Fruit fly (Drosophila melanogaster) whole organism, prepupa: ENCODE measurements around the gene Prp40.
A peak's percentile ranks its signal among the peaks of the same experiment; 100 is the strongest.

Experiments used
- Blimp-1 ChIP-seq: fragments of 200-800 bp; sonication (Bioruptor generic); optimal IDR thresholded peaks from 3 replicates; lab custom pipeline; 2017; ENCODE audit warnings: missing biosample characterization, missing genetic modification characterization, mild to moderate bottlenecking, moderate library complexity, missing genetic modification reagents
- CG10631 ChIP-seq: fragments of 200-800 bp; sonication (Bioruptor generic); optimal IDR thresholded peaks from 2 replicates; lab custom pipeline; 2016; ENCODE audit warnings: missing biosample characterization, missing genetic modification characterization
- CG11294 ChIP-seq: fragments of 200-800 bp; sonication (Bioruptor generic); IDR thresholded peaks from 2 replicates; pipeline ENCODE4 v1.3.6; 2022; ENCODE audit warnings: missing biosample characterization, missing genetic modification characterization
- CG11762 ChIP-seq: fragments of 200-800 bp; sonication (Bioruptor generic); optimal IDR thresholded peaks from 3 replicates; lab custom pipeline; 2016; ENCODE audit warnings: missing biosample characterization, missing genetic modification characterization; ENCODE audit not compliant: insufficient read depth
- CG11902 ChIP-seq: fragments of 200-800 bp; sonication (Bioruptor generic); optimal IDR thresholded peaks from 3 replicates; lab custom pipeline; 2016; ENCODE audit warnings: missing biosample characterization, missing genetic modification characterization
- CG15336 ChIP-seq: fragments of 200-800 bp; sonication (Bioruptor generic); IDR thresholded peaks from 2 replicates; pipeline ENCODE4 v1.3.6; 2022; ENCODE audit warnings: missing biosample characterization, missing genetic modification characterization
- CG1621 ChIP-seq: fragments of 200-800 bp; sonication (Bioruptor generic); optimal IDR thresholded peaks from 3 replicates; lab custom pipeline; 2018; ENCODE audit warnings: missing biosample characterization, mild to moderate bottlenecking, missing genetic modification characterization
- CG16779 ChIP-seq: fragments of 200-800 bp; sonication (Bioruptor generic); optimal IDR thresholded peaks from 3 replicates; lab custom pipeline; 2017; ENCODE audit warnings: missing biosample characterization, mild to moderate bottlenecking, missing genetic modification characterization
- CG3032 ChIP-seq: fragments of 200-800 bp; optimal IDR thresholded peaks from 2 replicates; lab custom pipeline; 2019; ENCODE audit warnings: missing biosample characterization, mild to moderate bottlenecking, missing genetic modification characterization, moderate library complexity
- CG32006 ChIP-seq: fragments of 200-800 bp; sonication (Bioruptor generic); optimal IDR thresholded peaks from 3 replicates; lab custom pipeline; 2017; ENCODE audit warnings: missing biosample characterization, mild to moderate bottlenecking, missing genetic modification characterization
- CG3919 ChIP-seq: fragments of 200-800 bp; sonication (Bioruptor generic); optimal IDR thresholded peaks from 3 replicates; lab custom pipeline; 2016; ENCODE audit warnings: missing biosample characterization, missing genetic modification characterization
- CG6163 ChIP-seq: fragments of 200-800 bp; sonication (Bioruptor generic); IDR thresholded peaks from 3 replicates; pipeline ENCODE4 v1.3.6; 2022; ENCODE audit warnings: missing biosample characterization, missing genetic modification characterization
- CG6276 ChIP-seq: fragments of 200-800 bp; sonication (Bioruptor generic); optimal IDR thresholded peaks from 2 replicates; lab custom pipeline; 2017; ENCODE audit warnings: missing biosample characterization, mild to moderate bottlenecking, missing genetic modification characterization
- CG6792 ChIP-seq: fragments of 200-800 bp; sonication (Bioruptor generic); optimal IDR thresholded peaks from 3 replicates; lab custom pipeline; 2016; ENCODE audit warnings: missing biosample characterization, missing genetic modification characterization
- CG6808 ChIP-seq: fragments of 200-800 bp; sonication (Bioruptor generic); optimal IDR thresholded peaks from 3 replicates; lab custom pipeline; 2017; ENCODE audit warnings: missing biosample characterization, missing genetic modification characterization, mild to moderate bottlenecking, moderate library complexity, missing genetic modification reagents
- CG6854 ChIP-seq: fragments of 200-800 bp; sonication (Bioruptor generic); optimal IDR thresholded peaks from 2 replicates; lab custom pipeline; 2017; ENCODE audit warnings: missing biosample characterization, mild to moderate bottlenecking, missing genetic modification characterization
- CG7368 ChIP-seq: fragments of 200-800 bp; sonication (Bioruptor generic); optimal IDR thresholded peaks from 3 replicates; lab custom pipeline; 2016; ENCODE audit warnings: missing biosample characterization, missing genetic modification characterization
- CG8119 ChIP-seq: fragments of 200-800 bp; sonication (Bioruptor generic); IDR thresholded peaks from 3 replicates; pipeline ENCODE4 v1.3.6; 2022; ENCODE audit warnings: missing biosample characterization, missing genetic modification characterization
- CG8319 ChIP-seq: fragments of 200-800 bp; sonication (Bioruptor generic); optimal IDR thresholded peaks from 3 replicates; lab custom pipeline; 2016; ENCODE audit warnings: missing biosample characterization, missing genetic modification characterization
- CG8632 ChIP-seq: fragments of 200-800 bp; sonication (Bioruptor generic); optimal IDR thresholded peaks from 3 replicates; lab custom pipeline; 2016; ENCODE audit warnings: missing biosample characterization, missing genetic modification characterization
- CG9139 ChIP-seq: fragments of 200-800 bp; sonication (Bioruptor generic); optimal IDR thresholded peaks from 3 replicates; lab custom pipeline; 2017; ENCODE audit warnings: missing biosample characterization, mild to moderate bottlenecking, missing genetic modification characterization
- Eip78C ChIP-seq: fragments of 200-800 bp; sonication (Bioruptor generic); peaks from one replicate; lab custom pipeline; 2016; ENCODE audit warnings: missing biosample characterization, missing genetic modification characterization
- Eip93F ChIP-seq: fragments of 200-800 bp; sonication (Bioruptor generic); optimal IDR thresholded peaks from 2 replicates; lab custom pipeline; 2016; ENCODE audit warnings: missing biosample characterization, mild to moderate bottlenecking, missing genetic modification characterization
- Ets21C ChIP-seq: fragments of 200-800 bp; sonication (Bioruptor generic); optimal IDR thresholded peaks from 3 replicates; lab custom pipeline; 2016; ENCODE audit warnings: missing biosample characterization, missing genetic modification characterization
- Ets96B ChIP-seq: fragments of 200-800 bp; optimal IDR thresholded peaks from 2 replicates; lab custom pipeline; 2019; ENCODE audit warnings: missing biosample characterization, mild to moderate bottlenecking, missing genetic modification characterization, moderate library complexity
- Gug ChIP-seq: fragments of 200-800 bp; sonication (Bioruptor generic); IDR thresholded peaks from 2 replicates; pipeline ENCODE4 v1.3.6; 2022; ENCODE audit warnings: missing biosample characterization, missing genetic modification characterization
- Hr39 ChIP-seq: fragments of 200-800 bp; sonication (Bioruptor generic); optimal IDR thresholded peaks from 2 replicates; lab custom pipeline; 2016; ENCODE audit warnings: missing biosample characterization, missing genetic modification characterization
- Hr4 ChIP-seq: fragments of 200-800 bp; sonication (Bioruptor generic); optimal IDR thresholded peaks from 3 replicates; lab custom pipeline; 2016; ENCODE audit warnings: missing biosample characterization, missing genetic modification characterization
- Lpt ChIP-seq: fragments of 200-800 bp; sonication (Bioruptor generic); optimal IDR thresholded peaks from 3 replicates; lab custom pipeline; 2016; ENCODE audit warnings: missing biosample characterization, missing genetic modification characterization
- Met ChIP-seq: fragments of 200-800 bp; sonication (Bioruptor generic); optimal IDR thresholded peaks from 3 replicates; lab custom pipeline; 2016; ENCODE audit warnings: missing biosample characterization, missing genetic modification characterization
- Smox ChIP-seq: fragments of 200-800 bp; sonication (Bioruptor generic); optimal IDR thresholded peaks from 3 replicates; lab custom pipeline; 2016; ENCODE audit warnings: missing biosample characterization, missing genetic modification characterization
- Sox14 ChIP-seq: fragments of 200-800 bp; sonication (Bioruptor generic); optimal IDR thresholded peaks from 3 replicates; lab custom pipeline; 2016; ENCODE audit warnings: missing biosample characterization, missing genetic modification characterization
- Sox15 ChIP-seq: fragments of 200-800 bp; sonication (Bioruptor generic); optimal IDR thresholded peaks from 3 replicates; lab custom pipeline; 2016; ENCODE audit warnings: missing biosample characterization, missing genetic modification characterization
- achi ChIP-seq: fragments of 200-800 bp; sonication (Bioruptor generic); optimal IDR thresholded peaks from 3 replicates; lab custom pipeline; 2016; ENCODE audit warnings: missing biosample characterization, missing genetic modification characterization
- cyc ChIP-seq: fragments of 200-800 bp; sonication (Bioruptor generic); optimal IDR thresholded peaks from 3 replicates; lab custom pipeline; 2016; ENCODE audit warnings: missing biosample characterization, missing genetic modification characterization
- dac ChIP-seq: fragments of 200-800 bp; sonication (Bioruptor generic); optimal IDR thresholded peaks from 2 replicates; lab custom pipeline; 2017; ENCODE audit warnings: missing biosample characterization, mild to moderate bottlenecking, missing genetic modification characterization
- dsx ChIP-seq: fragments of 200-800 bp; optimal IDR thresholded peaks from 3 replicates; lab custom pipeline; 2019; ENCODE audit warnings: missing biosample characterization, mild to moderate bottlenecking, missing genetic modification characterization, moderate library complexity; ENCODE audit not compliant: poor library complexity, severe bottlenecking
- eg ChIP-seq: fragments of 200-800 bp; sonication (Bioruptor generic); IDR thresholded peaks from 3 replicates; pipeline ENCODE4 v1.3.6; 2022; ENCODE audit warnings: missing biosample characterization, missing genetic modification characterization
- esn ChIP-seq: fragments of 200-800 bp; sonication (Bioruptor generic); optimal IDR thresholded peaks from 2 replicates; lab custom pipeline; 2016; ENCODE audit warnings: missing biosample characterization, mild to moderate bottlenecking, missing genetic modification characterization, moderate library complexity
- fd59A ChIP-seq: fragments of 200-800 bp; sonication (Bioruptor generic); optimal IDR thresholded peaks from 2 replicates; lab custom pipeline; 2017; ENCODE audit warnings: missing biosample characterization, mild to moderate bottlenecking, missing genetic modification characterization, missing genetic modification reagents
- fd85E ChIP-seq: fragments of 200-800 bp; sonication (Bioruptor generic); optimal IDR thresholded peaks from 3 replicates; lab custom pipeline; 2016; ENCODE audit warnings: missing biosample characterization, missing genetic modification characterization
- fkh ChIP-seq: fragments of 200-800 bp; sonication (Bioruptor generic); optimal IDR thresholded peaks from 3 replicates; lab custom pipeline; 2017; ENCODE audit warnings: missing biosample characterization, mild to moderate bottlenecking, missing genetic modification characterization, moderate library complexity
- lz ChIP-seq: fragments of 200-800 bp; sonication (Bioruptor generic); optimal IDR thresholded peaks from 3 replicates; lab custom pipeline; 2016; ENCODE audit warnings: missing biosample characterization, missing genetic modification characterization
- net ChIP-seq: fragments of 200-800 bp; sonication (Bioruptor generic); optimal IDR thresholded peaks from 3 replicates; lab custom pipeline; 2016; ENCODE audit warnings: missing biosample characterization, missing genetic modification characterization
- salr ChIP-seq, 2 experiments: fragments of 200-800 bp; sonication (Bioruptor generic); optimal IDR thresholded peaks; 3 replicates each; lab custom pipeline; 2016 to 2018; ENCODE audit warnings: missing biosample characterization in 2 of 2, missing genetic modification characterization in 2 of 2, mild to moderate bottlenecking in 1 of 2
- spab ChIP-seq: fragments of 200-800 bp; sonication (Bioruptor generic); optimal IDR thresholded peaks from 2 replicates; lab custom pipeline; 2017; ENCODE audit warnings: missing biosample characterization, mild to moderate bottlenecking, missing genetic modification characterization, missing genetic modification reagents
- ss ChIP-seq, 2 experiments: fragments of 200-800 bp; sonication (Bioruptor generic); optimal IDR thresholded peaks; 2 replicates in 1 of 2; 3 replicates in 1 of 2; lab custom pipeline; 2017 to 2018; ENCODE audit warnings: mild to moderate bottlenecking in 2 of 2, missing biosample characterization in 2 of 2, missing genetic modification characterization in 2 of 2, moderate library complexity in 1 of 2
- topi ChIP-seq: fragments of 200-800 bp; sonication (Bioruptor generic); optimal IDR thresholded peaks from 3 replicates; lab custom pipeline; 2016; ENCODE audit warnings: missing biosample characterization, missing genetic modification characterization
- vri ChIP-seq: fragments of 200-800 bp; sonication (Bioruptor generic); optimal IDR thresholded peaks from 3 replicates; lab custom pipeline; 2016; ENCODE audit warnings: missing biosample characterization, mild to moderate bottlenecking, missing genetic modification characterization

Gene Prp40

DNA sequence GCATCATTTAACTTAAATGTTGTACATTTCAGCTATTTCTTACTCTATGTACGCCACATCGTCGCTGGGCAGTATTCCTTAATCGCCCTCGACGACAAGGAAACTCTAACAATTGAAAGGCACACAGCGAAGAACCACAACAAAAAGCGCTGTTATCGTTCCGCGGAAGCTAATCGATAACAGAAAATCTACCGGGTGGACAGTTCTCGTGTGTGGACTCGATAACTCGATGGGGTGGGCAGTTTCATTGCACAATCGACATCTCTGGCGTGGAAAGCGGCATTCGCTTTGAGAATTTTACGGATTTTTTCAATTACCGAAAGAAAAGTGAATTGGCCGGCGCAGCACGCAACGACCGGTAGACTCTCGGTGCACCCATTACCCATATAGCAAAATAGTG, at the start of gene Prp40, which contains the start of gene alpha4GT1:
Prp40 (plus strand) TSS at position 241 of the 400 bp plus-strand sequence.
alpha4GT1 (minus strand) TSS at position 156 of the 400 bp plus-strand sequence.
- TF ChIP-seq esn (GFP tag; lab: Kevin White, UChicago), result peak; percentile 16
- TF ChIP-seq CG1621, result peak; percentile 81
- no peak for TF ChIP-seq CG11762 (GFP tag; lab: Kevin White, UChicago)

DNA sequence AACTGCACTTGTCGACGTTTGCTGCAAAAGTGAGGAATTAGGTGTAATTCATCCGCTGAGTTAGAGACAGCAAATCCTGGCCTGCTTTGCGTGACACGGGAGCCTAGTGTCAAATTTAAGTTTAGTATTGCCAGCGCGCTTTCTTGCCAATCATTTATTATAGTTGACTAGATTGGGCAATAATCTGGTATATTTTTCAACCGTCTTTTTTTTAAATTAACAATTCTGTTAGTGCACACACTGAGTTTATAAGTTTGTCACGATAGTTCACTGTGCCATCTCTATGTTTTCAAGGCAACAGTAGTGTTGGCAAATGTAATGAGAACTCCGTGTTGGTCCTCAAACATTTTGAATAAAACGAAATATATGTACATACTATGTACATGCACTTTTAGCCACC, 46.2 kb upstream of the Prp40 start, which contains the start of the genes CG9641 and CG3165:
CG9641 (minus strand) TSS at position 34 of the 400 bp plus-strand sequence.
CG3165 (plus strand) TSS at position 294 of the 400 bp plus-strand sequence.
- no peak for TF ChIP-seq dsx (GFP tag; lab: Kevin White, UChicago)
- TF ChIP-seq net, result no peak
- no peak for TF ChIP-seq Eip78C (GFP tag; lab: Kevin White, UChicago)
- no peak for TF ChIP-seq CG9139 (GFP tag; lab: Kevin White, UChicago)
- TF ChIP-seq CG16779 (tag; lab: Kevin White, UChicago), result no peak
- TF ChIP-seq lz (GFP tag; lab: Kevin White, UChicago), result peak; percentile 92
- no peak for TF ChIP-seq CG8632 (GFP tag; lab: Kevin White, UChicago)
- peak; percentile 78 for TF ChIP-seq CG11902 (GFP tag; lab: Kevin White, UChicago)
- no peak for TF ChIP-seq Hr39 (GFP tag; lab: Kevin White, UChicago)
- no peak for TF ChIP-seq CG32006
- no peak for TF ChIP-seq CG6808 (GFP tag; lab: Kevin White, UChicago)
- no peak for TF ChIP-seq Blimp-1 (GFP tag; lab: Kevin White, UChicago)
- TF ChIP-seq CG15336 (GFP tag; lab: Robert Waterston, UW), result peak; percentile 83
- no peak for TF ChIP-seq topi (GFP tag; lab: Kevin White, UChicago)
- TF ChIP-seq CG3919 (GFP tag; lab: Kevin White, UChicago), result no peak
- TF ChIP-seq CG7368 (GFP tag; lab: Kevin White, UChicago), result no peak
- TF ChIP-seq CG8319 (GFP tag; lab: Kevin White, UChicago), result no peak
- peak; percentile 75 for TF ChIP-seq Ets96B (tag; lab: Kevin White, UChicago)
- TF ChIP-seq Eip93F (GFP tag; lab: Kevin White, UChicago), result peak; percentile 64
- TF ChIP-seq CG6163 (GFP tag; lab: Robert Waterston, UW), result peak; percentile 80
- peak; percentile 91 for TF ChIP-seq esn (GFP tag; lab: Kevin White, UChicago)
- no peak for TF ChIP-seq fkh
- peak in 1 of 2 experiments; percentile 58 for TF ChIP-seq salr (GFP tag; optimal IDR thresholded peaks at IDR 0.05; lab: Kevin White, UChicago)
- peak; percentile 92 for TF ChIP-seq cyc (GFP tag; lab: Kevin White, UChicago)
- TF ChIP-seq dac (GFP tag; lab: Kevin White, UChicago), result no peak
- TF ChIP-seq CG10631 (GFP tag; lab: Kevin White, UChicago), result no peak
- no peak for TF ChIP-seq Hr4
- TF ChIP-seq CG6792 (GFP tag; lab: Kevin White, UChicago), result no peak
- TF ChIP-seq achi (GFP tag; lab: Kevin White, UChicago), result no peak
- no peak for TF ChIP-seq vri (GFP tag; lab: Kevin White, UChicago)
- peak; percentile 73 for TF ChIP-seq Sox15 (GFP tag; lab: Kevin White, UChicago)
- peak; percentile 74 for TF ChIP-seq CG6854 (GFP tag; lab: Kevin White, UChicago)
- no peak for TF ChIP-seq Met (GFP tag; lab: Kevin White, UChicago)
- peak; percentile 86 for TF ChIP-seq CG3032 (tag; lab: Kevin White, UChicago)
- TF ChIP-seq fd85E (GFP tag; lab: Kevin White, UChicago), result no peak
- peak; percentile 82 for TF ChIP-seq Gug
- peak; percentile 76; the same call in 2 of the 3 replicates for TF ChIP-seq CG8119
- no peak for TF ChIP-seq Ets21C (GFP tag; lab: Kevin White, UChicago)
- TF ChIP-seq eg (GFP tag; lab: Robert Waterston, UW), result peak; percentile 83
- TF ChIP-seq fd59A, result peak; percentile 74
- TF ChIP-seq Lpt (GFP tag; lab: Kevin White, UChicago), result no peak
- TF ChIP-seq ss (GFP tag; optimal IDR thresholded peaks at IDR 0.05; lab: Kevin White, UChicago), result no peak
- TF ChIP-seq CG1621, result peak; percentile 74
- TF ChIP-seq CG11294 (GFP tag; lab: Robert Waterston, UW), result peak; percentile 66; the same call in 1 of the 2 replicates
- TF ChIP-seq CG6276 (GFP tag; lab: Kevin White, UChicago), result no peak
- TF ChIP-seq spab, result no peak
- TF ChIP-seq Smox (GFP tag; lab: Kevin White, UChicago), result no peak
- TF ChIP-seq Sox14 (GFP tag; lab: Kevin White, UChicago), result no peak
- TF ChIP-seq CG11762 (GFP tag; lab: Kevin White, UChicago), result peak; percentile 72
